Worm (Caenorhabditis elegans) whole organism, L2 larva: Measurements from ENCODE around the gene C13A2.6.
A peak's percentile ranks its signal among the peaks of the same experiment; 100 is the strongest.

Experiments
- C34F6.9 ChIP-seq: fragments of 150-350 bp; optimal IDR thresholded peaks from 2 replicates; lab custom pipeline; 2014; ENCODE audit warnings: missing biosample characterization, missing genetic modification characterization
- R02D3.7 ChIP-seq: fragments of 150-350 bp; optimal IDR thresholded peaks from 2 replicates; lab custom pipeline; 2014; ENCODE audit warnings: missing biosample characterization, missing genetic modification characterization
- Y55F3AM.14 ChIP-seq: fragments of 200-800 bp; sonication (Bioruptor generic); optimal IDR thresholded peaks from 2 replicates; lab custom pipeline; 2018; ENCODE audit warnings: mild to moderate bottlenecking, missing genetic modification characterization, missing compliant biosample characterization
- alr-1 ChIP-seq: fragments of 150-350 bp; optimal IDR thresholded peaks from 2 replicates; lab custom pipeline; 2014; ENCODE audit warnings: missing biosample characterization, missing genetic modification characterization
- ama-1 ChIP-seq: fragments of 150-350 bp; optimal IDR thresholded peaks from 2 replicates; lab custom pipeline; 2018; ENCODE audit warnings: inconsistent platforms
- blmp-1 ChIP-seq: sonication (generic microtip); optimal IDR thresholded peaks from 2 replicates; lab custom pipeline; 2017; ENCODE audit warnings: missing genetic modification characterization, mild to moderate bottlenecking, missing compliant biosample characterization, antibody characterized with exemption, moderate library complexity; ENCODE audit not compliant: insufficient read depth
- ceh-16 ChIP-seq: fragments of 150-350 bp; optimal IDR thresholded peaks from 2 replicates; lab custom pipeline; 2014; ENCODE audit warnings: missing biosample characterization, missing genetic modification characterization
- ceh-82 ChIP-seq: fragments of 150-350 bp; optimal IDR thresholded peaks from 2 replicates; lab custom pipeline; 2014; ENCODE audit warnings: missing biosample characterization, missing genetic modification characterization
- crh-2 ChIP-seq: sonication (generic microtip); optimal IDR thresholded peaks from 2 replicates; lab custom pipeline; 2017; ENCODE audit warnings: missing biosample characterization, missing genetic modification characterization
- egl-27 ChIP-seq: sonication (generic microtip); optimal IDR thresholded peaks from 3 replicates; lab custom pipeline; 2017; ENCODE audit warnings: missing biosample characterization, missing genetic modification reagents, missing genetic modification characterization
- elt-1 ChIP-seq: fragments of 150-350 bp; optimal IDR thresholded peaks from 2 replicates; lab custom pipeline; 2014; ENCODE audit warnings: missing biosample characterization, missing genetic modification characterization
- elt-3 ChIP-seq: sonication (generic microtip); optimal IDR thresholded peaks from 2 replicates; lab custom pipeline; 2017; ENCODE audit warnings: missing biosample characterization, missing genetic modification characterization
- fos-1 ChIP-seq: fragments of 150-350 bp; optimal IDR thresholded peaks from 2 replicates; lab custom pipeline; 2014; ENCODE audit warnings: missing biosample characterization, missing genetic modification characterization
- lin-11 ChIP-seq: fragments of 150-350 bp; sonication (generic microtip); optimal IDR thresholded peaks from 2 replicates; lab custom pipeline; 2014; ENCODE audit warnings: missing biosample characterization, missing genetic modification characterization, inconsistent platforms, mixed read lengths
- lin-13 ChIP-seq: fragments of 150-350 bp; optimal IDR thresholded peaks from 2 replicates; lab custom pipeline; 2014; ENCODE audit warnings: missing biosample characterization, missing genetic modification reagents, missing genetic modification characterization
- lin-39 ChIP-seq: fragments of 150-350 bp; optimal IDR thresholded peaks from 2 replicates; lab custom pipeline; 2014; ENCODE audit warnings: missing biosample characterization, missing genetic modification reagents, missing genetic modification characterization
- lsy-2 ChIP-seq, 2 experiments: fragments of 150-350 bp in 1 of 2; sonication (generic microtip) in 1 of 2; optimal IDR thresholded peaks; 2 replicates each; lab custom pipeline; 2014 to 2017; ENCODE audit warnings: missing biosample characterization in 2 of 2, missing genetic modification characterization in 2 of 2
- mbf-1 ChIP-seq: sonication (generic microtip); optimal IDR thresholded peaks from 2 replicates; lab custom pipeline; 2017; ENCODE audit warnings: missing biosample characterization, missing genetic modification characterization
- mdl-1 ChIP-seq, 2 experiments: fragments of 150-350 bp in 1 of 2; sonication (generic microtip) in 1 of 2; optimal IDR thresholded peaks; 2 replicates each; lab custom pipeline; 2017; ENCODE audit warnings: missing biosample characterization in 2 of 2, missing genetic modification characterization in 2 of 2
- nhr-10 ChIP-seq: sonication (generic microtip); optimal IDR thresholded peaks from 2 replicates; lab custom pipeline; 2017; ENCODE audit warnings: missing biosample characterization, missing genetic modification characterization
- nhr-11 ChIP-seq: fragments of 150-350 bp; optimal IDR thresholded peaks from 2 replicates; lab custom pipeline; 2014; ENCODE audit warnings: missing biosample characterization, missing genetic modification characterization
- nhr-12 ChIP-seq: fragments of 150-350 bp; optimal IDR thresholded peaks from 2 replicates; lab custom pipeline; 2014; ENCODE audit warnings: missing biosample characterization, missing genetic modification characterization
- nhr-129 ChIP-seq: fragments of 150-350 bp; optimal IDR thresholded peaks from 2 replicates; lab custom pipeline; 2014; ENCODE audit warnings: missing biosample characterization, missing genetic modification characterization
- nhr-21 ChIP-seq: fragments of 150-350 bp; optimal IDR thresholded peaks from 2 replicates; lab custom pipeline; 2014; ENCODE audit warnings: missing biosample characterization, missing genetic modification characterization
- nhr-237 ChIP-seq: fragments of 150-350 bp; optimal IDR thresholded peaks from 2 replicates; lab custom pipeline; 2014; ENCODE audit warnings: missing biosample characterization, missing genetic modification characterization
- nhr-25 ChIP-seq: fragments of 150-350 bp; sonication (generic microtip); optimal IDR thresholded peaks from 3 replicates; lab custom pipeline; 2014; ENCODE audit warnings: missing biosample characterization, missing genetic modification characterization
- nhr-6 ChIP-seq: fragments of 150-350 bp; optimal IDR thresholded peaks from 2 replicates; lab custom pipeline; 2014; ENCODE audit warnings: missing biosample characterization, missing genetic modification characterization
- peb-1 ChIP-seq: fragments of 150-350 bp; optimal IDR thresholded peaks from 2 replicates; lab custom pipeline; 2014; ENCODE audit warnings: missing biosample characterization, missing genetic modification characterization
- sem-4 ChIP-seq: fragments of 150-350 bp; optimal IDR thresholded peaks from 2 replicates; lab custom pipeline; 2014; ENCODE audit warnings: missing biosample characterization, missing genetic modification reagents, missing genetic modification characterization
- skn-1 ChIP-seq: sonication (generic microtip); optimal IDR thresholded peaks from 2 replicates; lab custom pipeline; 2017; ENCODE audit warnings: missing biosample characterization, missing genetic modification characterization
- sma-3 ChIP-seq: sonication (generic microtip); optimal IDR thresholded peaks from 2 replicates; lab custom pipeline; 2016; ENCODE audit warnings: missing genetic modification reagents, missing genetic modification characterization, missing compliant biosample characterization
- unc-39 ChIP-seq: fragments of 150-350 bp; optimal IDR thresholded peaks from 2 replicates; lab custom pipeline; 2014; ENCODE audit warnings: missing biosample characterization, missing genetic modification characterization
- unc-62 ChIP-seq: fragments of 150-350 bp; optimal IDR thresholded peaks from 2 replicates; lab custom pipeline; 2014; ENCODE audit warnings: missing biosample characterization, missing genetic modification reagents, missing genetic modification characterization
- zag-1 ChIP-seq: fragments of 150-350 bp; optimal IDR thresholded peaks from 2 replicates; lab custom pipeline; 2014; ENCODE audit warnings: missing biosample characterization, missing genetic modification characterization
- ztf-1 ChIP-seq: fragments of 200-800 bp; sonication (Bioruptor generic); conservative IDR thresholded peaks from 2 replicates; pipeline ENCODE4 v1.3.6; 2022; ENCODE audit warnings: missing genetic modification characterization, missing compliant biosample characterization
- ztf-11 ChIP-seq: sonication (generic microtip); optimal IDR thresholded peaks from 2 replicates; lab custom pipeline; 2017; ENCODE audit warnings: missing biosample characterization, missing genetic modification characterization
- ztf-4 ChIP-seq: fragments of 150-350 bp; optimal IDR thresholded peaks from 2 replicates; lab custom pipeline; 2014; ENCODE audit warnings: missing biosample characterization, missing genetic modification characterization

C13A2.6 gene

DNA sequence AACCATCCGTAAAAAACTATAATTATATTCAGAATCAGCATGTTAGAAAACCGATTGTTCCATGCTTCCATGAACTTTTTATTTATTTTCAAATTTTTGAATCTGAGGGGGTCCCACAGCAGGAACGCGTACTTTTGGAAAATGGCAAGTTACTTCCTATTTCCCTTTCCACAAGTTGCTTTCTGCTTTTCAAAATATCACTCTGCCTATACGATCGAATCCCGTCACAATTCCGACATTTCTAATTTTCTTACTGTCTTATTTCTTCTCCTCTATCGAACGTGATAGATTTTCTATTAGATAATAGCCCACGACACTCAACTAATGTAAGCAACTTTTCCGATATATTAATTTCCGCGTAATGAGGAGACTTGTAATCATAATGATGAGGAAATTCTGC is 6.0 kb downstream of the C13A2.6 start, which contains the start of gene C13A2.5:
C13A2.5 (plus strand) TSS at position 301 of the 400 bp plus-strand sequence.
- TF ChIP-seq nhr-237 (tag; lab: Kevin White, UChicago) (no peak), fos-1 (tag; lab: Kevin White, UChicago) (no peak), skn-1 (no peak), zag-1 (tag; lab: Kevin White, UChicago) (no peak), peb-1 (no peak), Y55F3AM.14 (GFP tag; lab: Kevin White, UChicago) (no peak), alr-1 (tag; lab: Kevin White, UChicago) (no peak), mbf-1 (tag; lab: Kevin White, UChicago) (no peak), mdl-1 (tag; optimal IDR thresholded peaks at IDR 0.05; lab: Kevin White, UChicago) (no peak), lin-11 (tag; lab: Kevin White, UChicago) (no peak), ama-1 (lab: Kevin White, UChicago) (no peak), lsy-2 (tag; optimal IDR thresholded peaks at IDR 0.05; lab: Kevin White, UChicago) (no peak), nhr-10 (tag; lab: Kevin White, UChicago) (no peak)

DNA sequence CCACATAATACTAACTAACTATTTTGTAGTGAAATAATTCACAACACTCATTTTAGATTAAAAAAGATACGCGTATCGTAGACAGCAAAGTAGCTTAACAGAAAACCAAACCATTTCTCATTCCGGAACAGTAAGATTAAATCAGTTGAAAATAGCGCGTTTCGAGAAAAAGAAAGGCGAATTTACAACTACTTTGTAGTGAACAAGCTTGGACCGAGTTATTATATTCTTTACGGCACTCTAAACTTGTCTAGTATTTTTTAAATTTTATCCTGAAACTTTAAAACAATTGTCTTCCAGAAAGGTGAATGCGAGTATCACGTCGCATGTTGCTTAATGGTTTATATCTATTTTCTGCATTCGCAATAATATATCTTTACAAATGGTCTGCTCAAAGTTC is 9.6 kb downstream of the C13A2.6 start, which contains the start of gene C13A2.4:
C13A2.4 (plus strand) TSS at position 301 of the 400 bp plus-strand sequence.
- no peak for TF ChIP-seq elt-1 (tag; lab: Kevin White, UChicago)
- no peak for TF ChIP-seq ceh-16 (tag; lab: Kevin White, UChicago)
- TF ChIP-seq ceh-82 (tag; lab: Kevin White, UChicago), result no peak
- TF ChIP-seq egl-27 (tag; lab: Kevin White, UChicago), result no peak
- no peak for TF ChIP-seq Y55F3AM.14 (GFP tag; lab: Kevin White, UChicago)
- TF ChIP-seq lsy-2 (tag; optimal IDR thresholded peaks at IDR 0.05; lab: Kevin White, UChicago), result no peak
- no peak for TF ChIP-seq skn-1
- TF ChIP-seq nhr-6, result no peak
- no peak for TF ChIP-seq ztf-1 (GFP tag; lab: Robert Waterston, UW)
- no peak for TF ChIP-seq C34F6.9 (tag; lab: Kevin White, UChicago)
- no peak for TF ChIP-seq nhr-10 (tag; lab: Kevin White, UChicago)
- no peak for TF ChIP-seq unc-62 (GFP tag; lab: Kevin White, UChicago)
- TF ChIP-seq nhr-25 (tag; lab: Kevin White, UChicago), result no peak

DNA sequence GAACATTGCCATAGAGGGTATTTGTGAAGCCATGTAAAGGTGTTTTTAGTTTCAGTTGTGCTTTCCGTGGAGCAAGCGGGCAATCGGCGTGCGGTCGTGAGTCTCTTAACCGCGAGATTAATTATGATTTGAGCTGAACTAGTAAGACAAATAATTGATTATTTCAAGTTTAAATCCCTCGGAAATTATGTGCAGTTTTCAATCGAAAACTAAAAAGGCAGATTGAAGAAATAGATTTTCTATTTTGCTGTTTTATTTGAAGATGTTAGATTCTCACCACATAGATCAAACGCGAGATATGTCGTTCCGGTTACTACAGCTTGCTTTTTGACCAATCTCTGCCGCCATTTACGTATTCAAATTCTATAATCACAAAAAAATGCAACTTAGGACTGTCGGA is 12.5 kb downstream of the C13A2.6 start, which contains the start of gene C13A2.3:
C13A2.3 (plus strand) TSS at position 301 of the 400 bp plus-strand sequence.
- TF ChIP-seq nhr-21 (tag; lab: Kevin White, UChicago) (no peak), lsy-2 (tag; optimal IDR thresholded peaks at IDR 0.05; lab: Kevin White, UChicago) (no peak), unc-62 (GFP tag; lab: Kevin White, UChicago) (no peak), nhr-11 (tag; lab: Kevin White, UChicago) (no peak), elt-1 (tag; lab: Kevin White, UChicago) (no peak), blmp-1 (tag; lab: Kevin White, UChicago) (no peak), R02D3.7 (no peak), nhr-12 (tag; lab: Kevin White, UChicago) (no peak), sem-4 (tag; lab: Kevin White, UChicago) (no peak), lin-13 (GFP tag; lab: Kevin White, UChicago) (no peak)

ce11 chrV:7288699-7289098 is 19.2 kb downstream of the C13A2.6 start, which contains the start of gene C13A2.1:
C13A2.1 (plus strand) TSS chrV:7288999.
- TF ChIP-seq mbf-1 (tag; lab: Kevin White, UChicago) (no peak), elt-1 (tag; lab: Kevin White, UChicago) (peak; percentile 6)

DNA sequence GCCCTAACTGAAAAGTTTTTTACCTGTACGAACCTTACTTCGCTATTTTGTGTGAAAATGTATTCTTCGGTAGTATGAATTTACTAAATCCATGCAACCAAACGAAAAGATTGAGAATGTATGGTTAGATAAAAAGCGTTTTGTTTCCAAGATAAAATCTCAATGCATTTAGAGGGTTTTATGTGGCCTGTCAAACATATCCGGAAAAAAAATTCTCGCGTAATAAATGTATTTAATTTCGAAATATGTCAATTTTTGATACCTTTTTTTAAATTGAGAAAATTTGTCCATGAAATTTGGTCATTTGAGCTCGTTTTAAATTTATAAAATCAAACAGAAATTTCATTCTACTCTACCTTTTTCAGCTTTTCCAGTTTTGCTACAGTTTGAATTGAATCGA is 25.8 kb downstream of the C13A2.6 start, which contains the start of gene F07G11.4:
F07G11.4 (minus strand) TSS at position 101 of the 400 bp plus-strand sequence.
- TF ChIP-seq C34F6.9 (tag; lab: Kevin White, UChicago), result no peak
- TF ChIP-seq sma-3 (GFP tag; lab: Kevin White, UChicago), result no peak
- TF ChIP-seq ceh-16 (tag; lab: Kevin White, UChicago), result no peak
- TF ChIP-seq lin-11 (tag; lab: Kevin White, UChicago), result no peak
- TF ChIP-seq unc-39, result no peak
- TF ChIP-seq nhr-25 (tag; lab: Kevin White, UChicago), result no peak
- no peak for TF ChIP-seq lin-39 (tag; lab: Kevin White, UChicago)
- TF ChIP-seq nhr-129 (tag; lab: Kevin White, UChicago), result no peak
- no peak for TF ChIP-seq fos-1 (tag; lab: Kevin White, UChicago)
- no peak for TF ChIP-seq crh-2 (tag; lab: Kevin White, UChicago)
- TF ChIP-seq lsy-2 (tag; optimal IDR thresholded peaks at IDR 0.05; lab: Kevin White, UChicago), result no peak
- no peak for TF ChIP-seq nhr-10 (tag; lab: Kevin White, UChicago)
- TF ChIP-seq skn-1, result no peak
- TF ChIP-seq egl-27 (tag; lab: Kevin White, UChicago), result no peak
- TF ChIP-seq ztf-4 (tag; lab: Kevin White, UChicago), result no peak
- no peak for TF ChIP-seq nhr-12 (tag; lab: Kevin White, UChicago)
- TF ChIP-seq ceh-82 (tag; lab: Kevin White, UChicago), result no peak
- TF ChIP-seq ztf-11 (tag; lab: Kevin White, UChicago), result no peak
- no peak for TF ChIP-seq elt-3 (tag; lab: Kevin White, UChicago)
